Worm (Caenorhabditis elegans): ENCODE measurements around the gene T19D12.5.

Gene T19D12.5

ce11 chrII:6594151-6594550 is 41.9 kb downstream of the T19D12.5 start, which contains the start of gene aipr-1:
TSS of gene aipr-1 (minus strand) at chrII:6594251.
- no peak for TF ChIP-seq efl-1 (GFP tag; optimal IDR thresholded peaks at IDR 0.05)
- TF ChIP-seq repo-1 (tag; optimal IDR thresholded peaks at IDR 0.05): no peak
- TF ChIP-seq ztf-28 (GFP tag; IDR thresholded peaks at IDR 0.05): no peak
- TF ChIP-seq nfyb-1 (GFP tag; IDR thresholded peaks at IDR 0.05): no peak
- no peak for TF ChIP-seq ceh-79 (tag; optimal IDR thresholded peaks at IDR 0.05)
- TF ChIP-seq dpl-1 (GFP tag; optimal IDR thresholded peaks at IDR 0.05): no peak
- no peak for TF ChIP-seq akir-1 (GFP tag; optimal IDR thresholded peaks at IDR 0.05)
- no peak for TF ChIP-seq F37B4.10 (GFP tag; IDR thresholded peaks at IDR 0.05)
- TF ChIP-seq nfya-1 (tag; optimal IDR thresholded peaks at IDR 0.05; ENCODE audit: borderline replicate concordance, insufficient read depth): no peak
- TF ChIP-seq egrh-3 (GFP tag; IDR thresholded peaks at IDR 0.05): no peak
- no peak for TF ChIP-seq F10E7.11 (tag; optimal IDR thresholded peaks at IDR 0.05)

- TF ChIP-seq hrde-1 (tag; optimal IDR thresholded peaks at IDR 0.05; ENCODE audit: borderline replicate concordance) (no peak), lin-54 (GFP tag; optimal IDR thresholded peaks at IDR 0.05) (no peak), lin-35 (GFP tag; optimal IDR thresholded peaks at IDR 0.05) (no peak), mcd-1 (GFP tag; IDR thresholded peaks at IDR 0.05) (no peak), ztf-18 (tag; optimal IDR thresholded peaks at IDR 0.05) (no peak), chd-7 (tag; optimal IDR thresholded peaks at IDR 0.05) (no peak), tbx-9 (tag; optimal IDR thresholded peaks at IDR 0.05; ENCODE audit: borderline replicate concordance) (no peak), nfya-2 (GFP tag; IDR thresholded peaks at IDR 0.05) (no peak), pha-4 (tag; optimal IDR thresholded peaks at IDR 0.05) (no peak), K12H6.12 (tag; optimal IDR thresholded peaks at IDR 0.05) (no peak), ets-4 (GFP tag; optimal IDR thresholded peaks at IDR 0.05) (no peak), mxl-1 (tag; optimal IDR thresholded peaks at IDR 0.05) (no peak), attf-5 (GFP tag; optimal IDR thresholded peaks at IDR 0.05) (no peak), F52B5.7 (tag; optimal IDR thresholded peaks at IDR 0.05) (no peak), lin-26 (GFP tag; IDR thresholded peaks at IDR 0.05) (no peak), nhr-80 (tag; optimal IDR thresholded peaks at IDR 0.05) (no peak)
Measured at ce11 chrII:6592251-6592650, 43.8 kb downstream of the T19D12.5 start, which contains the start of gene C56C10.9. TSS of gene C56C10.9 (minus strand) at chrII:6592351.

- peak; percentile 15 for TF ChIP-seq nhr-90 (tag; optimal IDR thresholded peaks at IDR 0.05)
- TF ChIP-seq B0336.3 (GFP tag; IDR thresholded peaks at IDR 0.05): peak; percentile 55; the same call in 1 of the 2 replicates
- no peak for TF ChIP-seq fkh-3 (tag; optimal IDR thresholded peaks at IDR 0.05)
- 0 out of 2 replicates have a peak, but pooled peaks have one; percentile 27 for TF ChIP-seq ekl-4 (GFP tag; IDR thresholded peaks at IDR 0.05)
- TF ChIP-seq lir-1 (GFP tag; conservative IDR thresholded peaks at IDR 0.05): no peak
- TF ChIP-seq T26A5.8 (tag; optimal IDR thresholded peaks at IDR 0.05): peak; percentile 54
- TF ChIP-seq madf-6 (GFP tag; IDR thresholded peaks at IDR 0.05): 0 out of 2 replicates have a peak, but pooled peaks have one; percentile 33
- TF ChIP-seq cebp-1 (GFP tag; IDR thresholded peaks at IDR 0.05): no peak
- peak; percentile 46 for TF ChIP-seq cebp-1 (tag; optimal IDR thresholded peaks at IDR 0.05)
- peak; percentile 42 for TF ChIP-seq F52B5.7 (tag; optimal IDR thresholded peaks at IDR 0.05)
- no peak for TF ChIP-seq zfh-2 (GFP tag; conservative IDR thresholded peaks at IDR 0.05)
- 0 out of 2 replicates have a peak, but pooled peaks have one; percentile 9 for TF ChIP-seq dox-1 (GFP tag; IDR thresholded peaks at IDR 0.05)
- TF ChIP-seq nfyb-1 (GFP tag; IDR thresholded peaks at IDR 0.05): peak; percentile 72; the same call in 1 of the 2 replicates
- 0 out of 2 replicates have a peak, but pooled peaks have one; percentile 15 for TF ChIP-seq K11D2.4 (GFP tag; IDR thresholded peaks at IDR 0.05)
- peak; percentile 21; the same call in 1 of the 2 replicates for TF ChIP-seq hmg-1.2 (GFP tag; IDR thresholded peaks at IDR 0.05)
- no peak for TF ChIP-seq dpff-1 (tag; optimal IDR thresholded peaks at IDR 0.05)
- TF ChIP-seq hrde-1 (tag; optimal IDR thresholded peaks at IDR 0.05; ENCODE audit: borderline replicate concordance): peak; percentile 26
- TF ChIP-seq nhr-80 (tag; optimal IDR thresholded peaks at IDR 0.05): no peak
- TF ChIP-seq lin-26 (GFP tag; IDR thresholded peaks at IDR 0.05): no peak
- TF ChIP-seq mxl-1 (tag; optimal IDR thresholded peaks at IDR 0.05): peak; percentile 26
- 0 out of 2 replicates have a peak, but pooled peaks have one; percentile 53 for TF ChIP-seq Y95B8A.8 (GFP tag; IDR thresholded peaks at IDR 0.05)
Measured at ce11 chrII:6591000-6591399, 45.0 kb downstream of the T19D12.5 start.

Data from whole organism, young adult.